Worm (Caenorhabditis elegans) whole organism, L1 larva: Measurements from ENCODE around the gene Y39H10B.2.

Experiments
- aha-1 ChIP-seq: fragments of 150-350 bp; optimal IDR thresholded peaks from 2 replicates; lab custom pipeline; 2014; ENCODE audit warnings: missing biosample characterization, missing genetic modification characterization
- aly-2 ChIP-seq: fragments of 150-350 bp; optimal IDR thresholded peaks from 2 replicates; lab custom pipeline; 2014; ENCODE audit warnings: missing biosample characterization, missing genetic modification characterization
- dsc-1 ChIP-seq: sonication (generic microtip); optimal IDR thresholded peaks from 2 replicates; lab custom pipeline; 2016; ENCODE audit warnings: mild to moderate bottlenecking, missing genetic modification characterization, missing compliant biosample characterization
- efl-3 ChIP-seq: fragments of 200-800 bp; sonication (Bioruptor generic); optimal IDR thresholded peaks from 2 replicates; lab custom pipeline; 2018; ENCODE audit warnings: mild to moderate bottlenecking, missing genetic modification characterization, missing compliant biosample characterization
- elt-2 ChIP-seq: sonication (generic microtip); optimal IDR thresholded peaks from 2 replicates; lab custom pipeline; 2016; ENCODE audit warnings: missing genetic modification characterization, mild to moderate bottlenecking, inconsistent platforms, missing compliant biosample characterization, missing genetic modification reagents
- nhr-12 ChIP-seq: sonication (generic microtip); optimal IDR thresholded peaks from 2 replicates; lab custom pipeline; 2017; ENCODE audit warnings: missing biosample characterization, missing genetic modification characterization
- pqm-1 ChIP-seq: sonication (generic microtip); optimal IDR thresholded peaks from 3 replicates; lab custom pipeline; 2017; ENCODE audit warnings: missing biosample characterization, missing genetic modification characterization
- snpc-4 ChIP-seq: fragments of 150-350 bp; optimal IDR thresholded peaks from 2 replicates; lab custom pipeline; 2014; ENCODE audit warnings: missing biosample characterization, missing genetic modification characterization

DNA sequence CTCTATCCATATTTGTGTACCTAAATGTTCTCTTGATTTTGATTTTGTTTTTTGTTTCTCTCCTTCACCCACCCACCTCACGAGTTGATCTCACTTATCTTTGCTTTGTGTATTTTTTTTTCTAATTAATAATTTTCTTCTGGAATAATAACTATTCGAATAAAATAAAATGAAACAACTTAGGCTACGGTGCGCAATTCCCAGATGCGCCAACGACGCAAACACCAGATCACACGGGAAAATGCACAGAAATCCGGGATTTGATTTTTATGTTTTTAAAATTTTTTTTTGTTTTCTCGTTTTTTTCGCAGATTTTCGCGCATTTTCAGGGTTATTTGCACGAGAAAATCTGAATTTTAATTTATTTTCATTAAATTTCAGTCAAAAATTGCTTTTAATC is 17.7 kb downstream of the Y39H10B.2 start:
- TF ChIP-seq aha-1 (tag; lab: Kevin White, UChicago) (no peak), pqm-1 (tag; lab: Kevin White, UChicago) (no peak), aly-2 (tag; lab: Kevin White, UChicago) (no peak), snpc-4 (tag; lab: Kevin White, UChicago) (no peak), elt-2 (tag; lab: Kevin White, UChicago) (no peak), nhr-12 (no peak), efl-3 (GFP tag; lab: Kevin White, UChicago) (no peak), dsc-1 (tag; lab: Kevin White, UChicago) (no peak)
